Worm (Caenorhabditis elegans): ENCODE results near the gene gcy-19.

- TF ChIP-seq nhr-76 (tag; optimal IDR thresholded peaks at IDR 0.05) (no peak), snpc-4 (tag; optimal IDR thresholded peaks at IDR 0.05) (no peak), unc-62 (GFP tag; optimal IDR thresholded peaks at IDR 0.05) (no peak), ceh-39 (tag; optimal IDR thresholded peaks at IDR 0.05) (no peak), drap-1 (GFP tag; optimal IDR thresholded peaks at IDR 0.05) (no peak), nhr-237 (tag; optimal IDR thresholded peaks at IDR 0.05) (no peak), mab-5 (tag; optimal IDR thresholded peaks at IDR 0.05) (no peak), unc-39 (tag; optimal IDR thresholded peaks at IDR 0.05) (no peak), elt-3 (tag; optimal IDR thresholded peaks at IDR 0.05) (no peak)
Observed at ce11 chrII:3237038-3237521, 22.1 kb downstream of the gcy-19 start, which contains the start of the genes srz-67 and C17F4.11.

All from whole organism, mixed stage, embryonic.